Worm (Caenorhabditis elegans): ENCODE measurements around the gene ZK809.9.

- TF ChIP-seq fos-1 (tag; optimal IDR thresholded peaks at IDR 0.05) (no peak), ceh-88 (GFP tag; IDR thresholded peaks at IDR 0.05) (no peak), ceh-82 (tag; optimal IDR thresholded peaks at IDR 0.05) (no peak), unc-98 (GFP tag; IDR thresholded peaks at IDR 0.05) (no peak), pqm-1 (tag; optimal IDR thresholded peaks at IDR 0.05) (no peak), mep-1 (tag; optimal IDR thresholded peaks at IDR 0.05) (no peak), aly-2 (tag; optimal IDR thresholded peaks at IDR 0.05) (no peak), nhr-90 (tag; optimal IDR thresholded peaks at IDR 0.05; ENCODE audit: poor library complexity) (no peak)
Observed at ce11 chrIV:11659794-11660312, 5.3 kb upstream of the ZK809.9 start, which contains the start of gene ZK792.1.

Data from whole organism, L1 larva.